Worm (Caenorhabditis elegans) whole organism, midembryonic: ENCODE data around the gene C29A12.1.

ENCODE experiments used
- klf-2 ChIP-seq: fragments of 200-800 bp; sonication (Bioruptor generic); conservative IDR thresholded peaks from 2 replicates; pipeline ENCODE4 v1.3.6; 2022; ENCODE audit warnings: missing genetic modification reagents, missing genetic modification characterization, missing compliant biosample characterization
- ref-1 ChIP-seq: fragments of 200-800 bp; sonication (Bioruptor generic); conservative IDR thresholded peaks from 2 replicates; pipeline ENCODE4 v1.3.6; 2022; ENCODE audit warnings: missing genetic modification reagents, missing genetic modification characterization, missing compliant biosample characterization
- tab-1 ChIP-seq: fragments of 200-800 bp; sonication (Bioruptor generic); IDR thresholded peaks from 2 replicates; pipeline ENCODE4 v1.3.6; 2022; ENCODE audit warnings: missing genetic modification characterization, missing compliant biosample characterization
- ztf-29 ChIP-seq: fragments of 200-800 bp; sonication (Bioruptor generic); IDR thresholded peaks from 2 replicates; pipeline ENCODE4 v1.3.6; 2022; ENCODE audit warnings: missing genetic modification reagents, missing genetic modification characterization, missing compliant biosample characterization

DNA sequence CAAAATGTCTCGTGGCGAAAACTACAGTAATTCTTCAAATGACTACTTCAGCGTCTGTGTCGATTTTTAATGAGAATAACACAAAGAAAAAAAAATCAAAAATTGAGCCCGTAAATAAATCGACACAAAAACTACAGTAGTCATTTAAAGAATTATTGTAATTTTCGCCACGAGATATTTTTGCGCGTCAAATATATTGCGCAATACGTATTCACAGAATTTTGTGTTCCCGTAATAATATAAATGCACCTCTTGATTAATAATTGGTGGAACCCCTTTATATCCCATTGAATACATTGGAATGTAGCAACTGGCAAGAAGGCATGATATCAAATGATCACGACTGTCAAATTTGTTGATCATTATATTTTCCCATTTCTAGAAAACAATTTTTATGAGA lies 44.4 kb downstream of the C29A12.1 start:
- TF ChIP-seq ref-1 (GFP tag; lab: Robert Waterston, UW) (no peak), klf-2 (GFP tag; lab: Robert Waterston, UW) (no peak), ztf-29 (GFP tag; lab: Robert Waterston, UW) (no peak), tab-1 (GFP tag; lab: Robert Waterston, UW) (no peak)
